Worm (Caenorhabditis elegans) whole organism, mixed stage, embryonic: ENCODE data around the gene scl-25.

Source experiments
- ces-1 ChIP-seq: fragments of 150-350 bp; optimal IDR thresholded peaks from 2 replicates; lab custom pipeline; 2014; ENCODE audit warnings: missing biosample characterization, missing genetic modification reagents, missing genetic modification characterization
- flh-1 ChIP-seq: fragments of 200-800 bp; sonication (Bioruptor generic); optimal IDR thresholded peaks from 2 replicates; lab custom pipeline; 2018; ENCODE audit warnings: mild to moderate bottlenecking, missing genetic modification characterization, moderate library complexity, missing compliant biosample characterization

DNA sequence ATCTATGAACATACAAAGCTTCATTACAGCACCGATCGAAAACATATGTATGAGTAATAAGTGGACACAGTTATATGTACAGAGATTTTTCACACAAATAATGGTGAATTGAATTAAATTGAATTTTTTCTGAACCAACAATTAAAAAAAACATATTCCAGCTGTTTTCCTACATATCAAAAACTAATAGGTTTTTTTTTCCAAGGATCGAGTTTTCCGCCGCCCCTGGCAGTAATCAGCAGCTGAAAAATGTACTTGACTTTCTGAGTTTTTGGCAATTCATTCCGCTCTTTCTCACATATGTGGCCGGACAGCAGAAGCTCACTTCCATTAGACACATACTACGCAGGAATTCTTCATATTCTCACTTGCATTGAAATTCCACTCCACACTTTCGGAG is 47.0 kb upstream of the scl-25 start, which contains the start of gene srh-174:
- TF ChIP-seq ces-1 (GFP tag; lab: Kevin White, UChicago) (no peak), flh-1 (GFP tag; lab: Kevin White, UChicago) (no peak)
